Fruit fly (Drosophila melanogaster) whole organism, pupa: ENCODE data around the gene CG4438.

Experiments used
- CG15710 ChIP-seq: fragments of 200-800 bp; sonication (Bioruptor generic); optimal IDR thresholded peaks from 2 replicates; lab custom pipeline; 2018; ENCODE audit warnings: missing biosample characterization, mild to moderate bottlenecking, missing genetic modification characterization, moderate library complexity
- CG4496 ChIP-seq: fragments of 200-800 bp; sonication (Bioruptor generic); IDR thresholded peaks from 3 replicates; pipeline ENCODE4 v1.3.6; 2022; ENCODE audit warnings: missing biosample characterization, missing genetic modification characterization
- D1 ChIP-seq: fragments of 200-800 bp; sonication (Bioruptor generic); optimal IDR thresholded peaks from 2 replicates; lab custom pipeline; 2018; ENCODE audit warnings: missing biosample characterization, mild to moderate bottlenecking, missing genetic modification characterization, moderate library complexity
- Ets98B ChIP-seq: fragments of 200-800 bp; sonication (Bioruptor generic); IDR thresholded peaks from 2 replicates; pipeline ENCODE4 v1.3.6; 2022; ENCODE audit warnings: missing biosample characterization, missing genetic modification characterization
- Snoo ChIP-seq: fragments of 200-800 bp; sonication (Bioruptor generic); optimal IDR thresholded peaks from 3 replicates; lab custom pipeline; 2017; ENCODE audit warnings: missing biosample characterization, mild to moderate bottlenecking, missing genetic modification characterization, inconsistent platforms

DNA sequence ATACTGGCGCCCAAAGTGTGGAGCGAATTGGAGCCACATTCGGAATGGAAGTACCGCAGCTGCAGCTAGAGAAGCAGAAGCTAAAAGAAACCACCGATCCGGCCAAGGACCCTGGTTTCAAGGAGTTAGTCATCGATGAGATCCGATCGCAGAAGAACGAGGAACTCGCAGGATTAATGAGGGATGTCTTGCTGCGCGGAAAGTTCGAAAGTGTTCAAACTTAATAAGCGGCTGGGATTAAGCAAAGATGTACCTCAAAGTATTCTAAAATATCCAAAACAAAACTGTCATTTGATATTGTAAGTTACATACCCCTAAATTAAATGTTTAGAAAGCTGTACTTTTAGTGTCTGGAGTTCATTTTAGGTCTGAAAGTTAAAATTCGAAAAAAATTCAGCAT, 38.7 kb upstream of the CG4438 start, which contains the start of gene RpS28-like:
- no peak for TF ChIP-seq Snoo (tag; lab: Kevin White, UChicago)
- no peak for TF ChIP-seq D1 (tag; lab: Kevin White, UChicago)
- TF ChIP-seq Ets98B (GFP tag; lab: Robert Waterston, UW) = no peak
- no peak for TF ChIP-seq CG4496 (GFP tag; lab: Robert Waterston, UW)
- TF ChIP-seq CG15710 (tag; lab: Kevin White, UChicago) = no peak
